Worm (Caenorhabditis elegans) whole organism, L1 larva: ENCODE data around the gene C45G9.4.
A peak's percentile ranks its signal among the peaks of the same experiment; 100 is the strongest.

Experiments
- ceh-82 ChIP-seq, 3 experiments: fragments of 150-350 bp in 1 of 3; sonication (generic microtip) in 2 of 3; optimal IDR thresholded peaks; 2 replicates each; lab custom pipeline; 2014 to 2017; ENCODE audit warnings: missing biosample characterization in 3 of 3, missing genetic modification characterization in 3 of 3
- grh-1 ChIP-seq: fragments of 200-800 bp; sonication (Bioruptor generic); IDR thresholded peaks from 2 replicates; pipeline ENCODE4 v1.3.6; 2022; ENCODE audit warnings: missing genetic modification reagents, missing genetic modification characterization, missing compliant biosample characterization
- snpc-4 ChIP-seq: fragments of 150-350 bp; optimal IDR thresholded peaks from 2 replicates; lab custom pipeline; 2014; ENCODE audit warnings: missing biosample characterization, missing genetic modification characterization

ce11 chrIII:5102616-5103015, 40.1 kb downstream of the C45G9.4 start, which contains the start of gene F54D8.6:
- TF ChIP-seq ceh-82 (tag; optimal IDR thresholded peaks at IDR 0.05; lab: Kevin White, UChicago) (peak; percentile 13 to 49 (median 39)), snpc-4 (tag; lab: Kevin White, UChicago) (no peak), grh-1 (no peak)
